Worm (Caenorhabditis elegans): Measurements from ENCODE around the gene slmp-1.

slmp-1 gene

ce11 chrIV:3261761-3262160 is 48.2 kb downstream of the slmp-1 start:
- no peak for TF ChIP-seq lin-26 (GFP tag; IDR thresholded peaks at IDR 0.05)
- TF ChIP-seq nfyb-1 (GFP tag; IDR thresholded peaks at IDR 0.05): peak; percentile 73
- no peak for TF ChIP-seq D2030.7 (GFP tag; IDR thresholded peaks at IDR 0.05)
- no peak for TF ChIP-seq K11D2.4 (GFP tag; IDR thresholded peaks at IDR 0.05)
- no peak for TF ChIP-seq hlh-12 (tag; optimal IDR thresholded peaks at IDR 0.05)
- TF ChIP-seq cebp-1 (GFP tag; IDR thresholded peaks at IDR 0.05): no peak
- TF ChIP-seq cebp-1 (tag; optimal IDR thresholded peaks at IDR 0.05): no peak

- TF ChIP-seq F49E8.2 (tag; optimal IDR thresholded peaks at IDR 0.05; ENCODE audit: insufficient read depth) (no peak), aptf-3 (GFP tag; IDR thresholded peaks at IDR 0.05) (no peak), hsf-1 (GFP tag; IDR thresholded peaks at IDR 0.05) (no peak), ztf-22 (GFP tag; optimal IDR thresholded peaks at IDR 0.05) (no peak), zim-3 (tag; optimal IDR thresholded peaks at IDR 0.05) (no peak), sdz-38 (tag; optimal IDR thresholded peaks at IDR 0.05) (no peak), dpff-1 (tag; optimal IDR thresholded peaks at IDR 0.05) (no peak)
These were observed 52.1 kb downstream of the slmp-1 start, which contains the start of gene T26C12.2 for ce11 chrIV:3265657-3266056. Gene T26C12.2 (minus strand): TSS chrIV:3265757.

ce11 chrIV:3266841-3267240 is 53.3 kb downstream of the slmp-1 start:
- TF ChIP-seq mcd-1 (GFP tag; IDR thresholded peaks at IDR 0.05) (no peak), snpc-4 (GFP tag; optimal IDR thresholded peaks at IDR 0.05) (no peak), snpc-4 (tag; optimal IDR thresholded peaks at IDR 0.05) (peak in 3 of 4 experiments; percentile 25 to 79 (median 30)), ama-1 (optimal IDR thresholded peaks at IDR 0.05) (no peak), ama-1 (GFP tag; optimal IDR thresholded peaks at IDR 0.05) (no peak), unc-130 (GFP tag; optimal IDR thresholded peaks at IDR 0.05) (no peak), snpc-1.3 (tag; optimal IDR thresholded peaks at IDR 0.05; ENCODE audit: insufficient read depth) (no peak), attf-3 (GFP tag; conservative IDR thresholded peaks at IDR 0.05) (no peak), F57C9.4 (tag; optimal IDR thresholded peaks at IDR 0.05) (no peak), Y56A3A.18 (GFP tag; IDR thresholded peaks at IDR 0.05) (no peak), madf-10 (tag; optimal IDR thresholded peaks at IDR 0.05) (no peak), lin-40 (tag; optimal IDR thresholded peaks at IDR 0.05) (no peak), sptf-2 (GFP tag; optimal IDR thresholded peaks at IDR 0.05) (no peak), hlh-26 (GFP tag; conservative IDR thresholded peaks at IDR 0.05) (no peak), zfh-2 (GFP tag; conservative IDR thresholded peaks at IDR 0.05) (peak; percentile 64)

- TF ChIP-seq ceh-91 (GFP tag; IDR thresholded peaks at IDR 0.05): no peak
- no peak for TF ChIP-seq Y53F4B.3 (GFP tag; IDR thresholded peaks at IDR 0.05)
- no peak for TF ChIP-seq lir-1 (GFP tag; conservative IDR thresholded peaks at IDR 0.05)
- TF ChIP-seq ceh-27 (GFP tag; optimal IDR thresholded peaks at IDR 0.05): no peak
- no peak for TF ChIP-seq him-1 (tag; optimal IDR thresholded peaks at IDR 0.05)
- TF ChIP-seq lin-26 (GFP tag; IDR thresholded peaks at IDR 0.05): no peak
- no peak for TF ChIP-seq F55B11.4 (tag; optimal IDR thresholded peaks at IDR 0.05; ENCODE audit: borderline replicate concordance, insufficient read depth)
- TF ChIP-seq ceh-79 (tag; optimal IDR thresholded peaks at IDR 0.05): no peak
- no peak for TF ChIP-seq F23B12.7 (tag; optimal IDR thresholded peaks at IDR 0.05; ENCODE audit: insufficient read depth)
- TF ChIP-seq lsl-1 (GFP tag; optimal IDR thresholded peaks at IDR 0.05): no peak
- no peak for TF ChIP-seq ztf-6 (GFP tag; IDR thresholded peaks at IDR 0.05)
- TF ChIP-seq lin-54 (GFP tag; optimal IDR thresholded peaks at IDR 0.05): no peak
- TF ChIP-seq F57A8.1 (GFP tag; optimal IDR thresholded peaks at IDR 0.05): no peak
- no peak for TF ChIP-seq cebp-1 (GFP tag; IDR thresholded peaks at IDR 0.05)
- TF ChIP-seq cebp-1 (tag; optimal IDR thresholded peaks at IDR 0.05): no peak
- TF ChIP-seq T26A5.8 (tag; optimal IDR thresholded peaks at IDR 0.05): no peak
- TF ChIP-seq F37B4.10 (GFP tag; IDR thresholded peaks at IDR 0.05): no peak
- TF ChIP-seq mel-28 (tag; optimal IDR thresholded peaks at IDR 0.05; ENCODE audit: borderline replicate concordance): no peak
- no peak for TF ChIP-seq Y67H2A.10 (GFP tag; conservative IDR thresholded peaks at IDR 0.05)
These were observed 54.0 kb downstream of the slmp-1 start, which contains the start of gene clec-173 for ce11 chrIV:3267581-3267980. Gene clec-173 (minus strand): TSS chrIV:3267681.
